Fruit fly (Drosophila melanogaster): Measurements from ENCODE around the gene CG31542.

The CG31542 gene

dm6 chr3R:5361681-5362319 lies 7.5 kb upstream of the CG31542 start (continued):
- TF ChIP-seq CG8319 (GFP tag; optimal IDR thresholded peaks at IDR 0.05), result peak; percentile 80
- peak; percentile 92 for TF ChIP-seq OdsH (GFP tag; optimal IDR thresholded peaks at IDR 0.05)
- TF ChIP-seq CG16779 (tag; optimal IDR thresholded peaks at IDR 0.05), result no peak
- TF ChIP-seq fd85E (GFP tag; optimal IDR thresholded peaks at IDR 0.05), result peak; percentile 74
- TF ChIP-seq pdm3 (GFP tag; optimal IDR thresholded peaks at IDR 0.05), result peak; percentile 91
- TF ChIP-seq CG6276 (GFP tag; optimal IDR thresholded peaks at IDR 0.05), result no peak
- peak; percentile 85 for TF ChIP-seq fd59A (GFP tag; optimal IDR thresholded peaks at IDR 0.05)
- peak; percentile 88 for TF ChIP-seq Smox (GFP tag; optimal IDR thresholded peaks at IDR 0.05)
- peak; percentile 81 for TF ChIP-seq dac (GFP tag; optimal IDR thresholded peaks at IDR 0.05)

dm6 chr3R:5363412-5363811 lies 5.9 kb upstream of the CG31542 start:
- TF ChIP-seq ss (GFP tag; optimal IDR thresholded peaks at IDR 0.05) (peak; percentile 56 to 99), Hr39 (GFP tag; optimal IDR thresholded peaks at IDR 0.05) (peak; percentile 35), CG1621 (tag; optimal IDR thresholded peaks at IDR 0.05) (peak; percentile 74), lz (GFP tag; optimal IDR thresholded peaks at IDR 0.05) (no peak), svp (GFP tag) (peak; percentile 78), CG9139 (GFP tag; optimal IDR thresholded peaks at IDR 0.05) (peak; percentile 34), cyc (GFP tag; optimal IDR thresholded peaks at IDR 0.05) (no peak), CG6808 (GFP tag; optimal IDR thresholded peaks at IDR 0.05) (peak; percentile 32), dac (GFP tag; optimal IDR thresholded peaks at IDR 0.05) (no peak), Ets21C (GFP tag; optimal IDR thresholded peaks at IDR 0.05) (no peak), OdsH (GFP tag; optimal IDR thresholded peaks at IDR 0.05) (no peak), Smox (GFP tag; optimal IDR thresholded peaks at IDR 0.05) (no peak), Hr4 (GFP tag; optimal IDR thresholded peaks at IDR 0.05) (no peak), Sox15 (GFP tag; optimal IDR thresholded peaks at IDR 0.05) (no peak), net (GFP tag; optimal IDR thresholded peaks at IDR 0.05) (peak; percentile 18), CG15336 (GFP tag; IDR thresholded peaks at IDR 0.05) (no peak), CG6163 (GFP tag; IDR thresholded peaks at IDR 0.05) (0 out of 3 replicates have a peak, but pooled peaks have one; percentile 17), Eip75B (GFP tag; optimal IDR thresholded peaks at IDR 0.05) (peak; percentile 68), Eip78C (GFP tag) (peak; percentile 25), fd59A (GFP tag; optimal IDR thresholded peaks at IDR 0.05) (no peak), pdm3 (GFP tag; optimal IDR thresholded peaks at IDR 0.05) (no peak), Blimp-1 (GFP tag; optimal IDR thresholded peaks at IDR 0.05) (peak; percentile 43), CG6792 (GFP tag; optimal IDR thresholded peaks at IDR 0.05) (no peak), CG6854 (GFP tag; optimal IDR thresholded peaks at IDR 0.05) (peak; percentile 90), Gug (GFP tag; IDR thresholded peaks at IDR 0.05) (no peak), CG32006 (GFP tag; optimal IDR thresholded peaks at IDR 0.05) (no peak), fkh (GFP tag; optimal IDR thresholded peaks at IDR 0.05) (no peak), Lpt (GFP tag; optimal IDR thresholded peaks at IDR 0.05) (peak; percentile 47), CG11294 (GFP tag; IDR thresholded peaks at IDR 0.05) (no peak)

dm6 chr3R:5364539-5365273 lies 4.6 kb upstream of the CG31542 start:
- TF ChIP-seq CG31627 (GFP tag; optimal IDR thresholded peaks at IDR 0.05) (no peak), Lpt (GFP tag; optimal IDR thresholded peaks at IDR 0.05) (no peak), svp (GFP tag) (peak; percentile 58), CG11294 (GFP tag; IDR thresholded peaks at IDR 0.05) (no peak), Ets96B (tag; optimal IDR thresholded peaks at IDR 0.05) (no peak), fkh (GFP tag; optimal IDR thresholded peaks at IDR 0.05) (peak; percentile 33), esn (GFP tag; optimal IDR thresholded peaks at IDR 0.05) (peak; percentile 3), Hr4 (GFP tag; optimal IDR thresholded peaks at IDR 0.05) (no peak), vri (GFP tag; optimal IDR thresholded peaks at IDR 0.05) (peak; percentile 55), achi (GFP tag; optimal IDR thresholded peaks at IDR 0.05) (no peak), Eip78C (GFP tag) (peak; percentile 55), Eip93F (GFP tag; optimal IDR thresholded peaks at IDR 0.05) (peak; percentile 21), CG6792 (GFP tag; optimal IDR thresholded peaks at IDR 0.05) (no peak), fd85E (GFP tag; optimal IDR thresholded peaks at IDR 0.05) (no peak), Ets21C (GFP tag; optimal IDR thresholded peaks at IDR 0.05) (no peak)

All from whole organism, prepupa.